Worm (Caenorhabditis elegans): ENCODE data around the gene lap-2.

DNA sequence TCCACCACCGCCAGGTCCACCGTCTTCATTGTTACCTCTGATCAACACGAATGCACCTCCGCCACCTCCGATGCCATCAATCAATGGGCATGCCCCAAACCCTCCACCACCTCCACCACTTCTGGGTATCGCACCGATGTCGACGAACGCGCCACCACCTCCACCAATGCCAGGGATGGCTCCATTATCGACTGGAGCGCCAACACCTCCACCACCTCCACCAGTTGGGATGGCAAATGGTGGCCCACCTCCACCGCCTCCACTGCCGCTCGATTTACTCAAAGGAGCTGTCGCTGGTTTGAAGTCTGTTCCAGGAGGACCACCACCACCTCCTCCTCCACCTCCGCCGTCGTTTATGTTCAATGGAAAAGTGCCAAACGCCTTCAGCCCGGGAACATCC, 39.1 kb upstream of the lap-2 start:
- TF ChIP-seq C17E4.6 (GFP tag; IDR thresholded peaks at IDR 0.05) (no peak), nhr-27 (tag; optimal IDR thresholded peaks at IDR 0.05) (no peak), ama-1 (optimal IDR thresholded peaks at IDR 0.05) (no peak), ama-1 (GFP tag; optimal IDR thresholded peaks at IDR 0.05) (no peak), snpc-4 (GFP tag; optimal IDR thresholded peaks at IDR 0.05) (no peak), snpc-4 (tag; optimal IDR thresholded peaks at IDR 0.05) (no peak), let-526 (GFP tag; IDR thresholded peaks at IDR 0.05) (no peak), unc-62 (GFP tag; optimal IDR thresholded peaks at IDR 0.05) (no peak), egrh-3 (GFP tag; IDR thresholded peaks at IDR 0.05) (peak; percentile 69), T26A5.8 (tag; optimal IDR thresholded peaks at IDR 0.05) (no peak), ztf-18 (tag; optimal IDR thresholded peaks at IDR 0.05) (no peak), pha-4 (tag; optimal IDR thresholded peaks at IDR 0.05) (no peak), ztf-22 (GFP tag; optimal IDR thresholded peaks at IDR 0.05) (no peak), sptf-2 (GFP tag; optimal IDR thresholded peaks at IDR 0.05) (no peak), die-1 (tag; optimal IDR thresholded peaks at IDR 0.05) (no peak)

Measured in whole organism, young adult.